Fruit fly (Drosophila melanogaster) whole organism, prepupa: ENCODE data around the gene Cdk1.

ENCODE experiments used
- Blimp-1 ChIP-seq: fragments of 200-800 bp; sonication (Bioruptor generic); optimal IDR thresholded peaks from 3 replicates; lab custom pipeline; 2017; ENCODE audit warnings: missing biosample characterization, missing genetic modification characterization, mild to moderate bottlenecking, moderate library complexity, missing genetic modification reagents
- CG10631 ChIP-seq: fragments of 200-800 bp; sonication (Bioruptor generic); optimal IDR thresholded peaks from 2 replicates; lab custom pipeline; 2016; ENCODE audit warnings: missing biosample characterization, missing genetic modification characterization
- CG10669 ChIP-seq: fragments of 200-800 bp; sonication (Bioruptor generic); optimal IDR thresholded peaks from 3 replicates; lab custom pipeline; 2018; ENCODE audit warnings: missing biosample characterization, mild to moderate bottlenecking, missing genetic modification characterization, moderate library complexity
- CG11294 ChIP-seq: fragments of 200-800 bp; sonication (Bioruptor generic); IDR thresholded peaks from 2 replicates; pipeline ENCODE4 v1.3.6; 2022; ENCODE audit warnings: missing biosample characterization, missing genetic modification characterization
- CG11762 ChIP-seq: fragments of 200-800 bp; sonication (Bioruptor generic); optimal IDR thresholded peaks from 3 replicates; lab custom pipeline; 2016; ENCODE audit warnings: missing biosample characterization, missing genetic modification characterization; ENCODE audit not compliant: insufficient read depth
- CG15336 ChIP-seq: fragments of 200-800 bp; sonication (Bioruptor generic); IDR thresholded peaks from 2 replicates; pipeline ENCODE4 v1.3.6; 2022; ENCODE audit warnings: missing biosample characterization, missing genetic modification characterization
- CG1621 ChIP-seq: fragments of 200-800 bp; sonication (Bioruptor generic); optimal IDR thresholded peaks from 3 replicates; lab custom pipeline; 2018; ENCODE audit warnings: missing biosample characterization, mild to moderate bottlenecking, missing genetic modification characterization
- CG16779 ChIP-seq: fragments of 200-800 bp; sonication (Bioruptor generic); optimal IDR thresholded peaks from 3 replicates; lab custom pipeline; 2017; ENCODE audit warnings: missing biosample characterization, mild to moderate bottlenecking, missing genetic modification characterization
- CG3032 ChIP-seq: fragments of 200-800 bp; optimal IDR thresholded peaks from 2 replicates; lab custom pipeline; 2019; ENCODE audit warnings: missing biosample characterization, mild to moderate bottlenecking, missing genetic modification characterization, moderate library complexity
- CG31627 ChIP-seq: fragments of 200-800 bp; sonication (Bioruptor generic); optimal IDR thresholded peaks from 3 replicates; lab custom pipeline; 2016; ENCODE audit warnings: missing biosample characterization, missing genetic modification characterization
- CG32006 ChIP-seq: fragments of 200-800 bp; sonication (Bioruptor generic); optimal IDR thresholded peaks from 3 replicates; lab custom pipeline; 2017; ENCODE audit warnings: missing biosample characterization, mild to moderate bottlenecking, missing genetic modification characterization
- CG34406 ChIP-seq: fragments of 200-800 bp; sonication (Bioruptor generic); optimal IDR thresholded peaks from 3 replicates; lab custom pipeline; 2016; ENCODE audit warnings: missing biosample characterization, missing genetic modification characterization
- CG3919 ChIP-seq: fragments of 200-800 bp; sonication (Bioruptor generic); optimal IDR thresholded peaks from 3 replicates; lab custom pipeline; 2016; ENCODE audit warnings: missing biosample characterization, missing genetic modification characterization
- CG4318 ChIP-seq: fragments of 200-800 bp; sonication (Bioruptor generic); optimal IDR thresholded peaks from 3 replicates; lab custom pipeline; 2017; ENCODE audit warnings: missing biosample characterization, mild to moderate bottlenecking, missing genetic modification characterization
- CG6163 ChIP-seq: fragments of 200-800 bp; sonication (Bioruptor generic); IDR thresholded peaks from 3 replicates; pipeline ENCODE4 v1.3.6; 2022; ENCODE audit warnings: missing biosample characterization, missing genetic modification characterization
- CG6792 ChIP-seq: fragments of 200-800 bp; sonication (Bioruptor generic); optimal IDR thresholded peaks from 3 replicates; lab custom pipeline; 2016; ENCODE audit warnings: missing biosample characterization, missing genetic modification characterization
- CG6808 ChIP-seq: fragments of 200-800 bp; sonication (Bioruptor generic); optimal IDR thresholded peaks from 3 replicates; lab custom pipeline; 2017; ENCODE audit warnings: missing biosample characterization, missing genetic modification characterization, mild to moderate bottlenecking, moderate library complexity, missing genetic modification reagents
- CG6854 ChIP-seq: fragments of 200-800 bp; sonication (Bioruptor generic); optimal IDR thresholded peaks from 2 replicates; lab custom pipeline; 2017; ENCODE audit warnings: missing biosample characterization, mild to moderate bottlenecking, missing genetic modification characterization
- CG7368 ChIP-seq: fragments of 200-800 bp; sonication (Bioruptor generic); optimal IDR thresholded peaks from 3 replicates; lab custom pipeline; 2016; ENCODE audit warnings: missing biosample characterization, missing genetic modification characterization
- CG8119 ChIP-seq: fragments of 200-800 bp; sonication (Bioruptor generic); IDR thresholded peaks from 3 replicates; pipeline ENCODE4 v1.3.6; 2022; ENCODE audit warnings: missing biosample characterization, missing genetic modification characterization
- CG8632 ChIP-seq: fragments of 200-800 bp; sonication (Bioruptor generic); optimal IDR thresholded peaks from 3 replicates; lab custom pipeline; 2016; ENCODE audit warnings: missing biosample characterization, missing genetic modification characterization
- CG9139 ChIP-seq: fragments of 200-800 bp; sonication (Bioruptor generic); optimal IDR thresholded peaks from 3 replicates; lab custom pipeline; 2017; ENCODE audit warnings: missing biosample characterization, mild to moderate bottlenecking, missing genetic modification characterization
- Eip75B ChIP-seq: fragments of 200-800 bp; sonication (Bioruptor generic); optimal IDR thresholded peaks from 3 replicates; lab custom pipeline; 2016; ENCODE audit warnings: missing biosample characterization, missing genetic modification characterization
- Eip78C ChIP-seq: fragments of 200-800 bp; sonication (Bioruptor generic); peaks from one replicate; lab custom pipeline; 2016; ENCODE audit warnings: missing biosample characterization, missing genetic modification characterization
- Eip93F ChIP-seq: fragments of 200-800 bp; sonication (Bioruptor generic); optimal IDR thresholded peaks from 2 replicates; lab custom pipeline; 2016; ENCODE audit warnings: missing biosample characterization, mild to moderate bottlenecking, missing genetic modification characterization
- Ets96B ChIP-seq: fragments of 200-800 bp; optimal IDR thresholded peaks from 2 replicates; lab custom pipeline; 2019; ENCODE audit warnings: missing biosample characterization, mild to moderate bottlenecking, missing genetic modification characterization, moderate library complexity
- Gug ChIP-seq: fragments of 200-800 bp; sonication (Bioruptor generic); IDR thresholded peaks from 2 replicates; pipeline ENCODE4 v1.3.6; 2022; ENCODE audit warnings: missing biosample characterization, missing genetic modification characterization
- Hr38 ChIP-seq: sonication (Bioruptor generic); optimal IDR thresholded peaks from 2 replicates; lab custom pipeline; 2016; ENCODE audit warnings: missing biosample characterization, missing genetic modification characterization
- Hr39 ChIP-seq: fragments of 200-800 bp; sonication (Bioruptor generic); optimal IDR thresholded peaks from 2 replicates; lab custom pipeline; 2016; ENCODE audit warnings: missing biosample characterization, missing genetic modification characterization
- Hr4 ChIP-seq: fragments of 200-800 bp; sonication (Bioruptor generic); optimal IDR thresholded peaks from 3 replicates; lab custom pipeline; 2016; ENCODE audit warnings: missing biosample characterization, missing genetic modification characterization
- Lpt ChIP-seq: fragments of 200-800 bp; sonication (Bioruptor generic); optimal IDR thresholded peaks from 3 replicates; lab custom pipeline; 2016; ENCODE audit warnings: missing biosample characterization, missing genetic modification characterization
- Met ChIP-seq: fragments of 200-800 bp; sonication (Bioruptor generic); optimal IDR thresholded peaks from 3 replicates; lab custom pipeline; 2016; ENCODE audit warnings: missing biosample characterization, missing genetic modification characterization
- OdsH ChIP-seq: fragments of 200-800 bp; sonication (Bioruptor generic); optimal IDR thresholded peaks from 3 replicates; lab custom pipeline; 2016; ENCODE audit warnings: missing biosample characterization, missing genetic modification characterization
- Smox ChIP-seq: fragments of 200-800 bp; sonication (Bioruptor generic); optimal IDR thresholded peaks from 3 replicates; lab custom pipeline; 2016; ENCODE audit warnings: missing biosample characterization, missing genetic modification characterization
- Sox102F ChIP-seq: fragments of 200-800 bp; sonication (Bioruptor generic); optimal IDR thresholded peaks from 2 replicates; lab custom pipeline; 2016; ENCODE audit warnings: missing biosample characterization, mild to moderate bottlenecking, missing genetic modification characterization
- Sox14 ChIP-seq: fragments of 200-800 bp; sonication (Bioruptor generic); optimal IDR thresholded peaks from 3 replicates; lab custom pipeline; 2016; ENCODE audit warnings: missing biosample characterization, missing genetic modification characterization
- Sox15 ChIP-seq: fragments of 200-800 bp; sonication (Bioruptor generic); optimal IDR thresholded peaks from 3 replicates; lab custom pipeline; 2016; ENCODE audit warnings: missing biosample characterization, missing genetic modification characterization
- achi ChIP-seq: fragments of 200-800 bp; sonication (Bioruptor generic); optimal IDR thresholded peaks from 3 replicates; lab custom pipeline; 2016; ENCODE audit warnings: missing biosample characterization, missing genetic modification characterization
- acj6 ChIP-seq: fragments of 200-800 bp; sonication (Bioruptor generic); optimal IDR thresholded peaks from 3 replicates; lab custom pipeline; 2016; ENCODE audit warnings: missing biosample characterization, missing genetic modification characterization
- cyc ChIP-seq: fragments of 200-800 bp; sonication (Bioruptor generic); optimal IDR thresholded peaks from 3 replicates; lab custom pipeline; 2016; ENCODE audit warnings: missing biosample characterization, missing genetic modification characterization
- dac ChIP-seq: fragments of 200-800 bp; sonication (Bioruptor generic); optimal IDR thresholded peaks from 2 replicates; lab custom pipeline; 2017; ENCODE audit warnings: missing biosample characterization, mild to moderate bottlenecking, missing genetic modification characterization
- dsx ChIP-seq: fragments of 200-800 bp; optimal IDR thresholded peaks from 3 replicates; lab custom pipeline; 2019; ENCODE audit warnings: missing biosample characterization, mild to moderate bottlenecking, missing genetic modification characterization, moderate library complexity; ENCODE audit not compliant: poor library complexity, severe bottlenecking
- eg ChIP-seq: fragments of 200-800 bp; sonication (Bioruptor generic); IDR thresholded peaks from 3 replicates; pipeline ENCODE4 v1.3.6; 2022; ENCODE audit warnings: missing biosample characterization, missing genetic modification characterization
- esn ChIP-seq: fragments of 200-800 bp; sonication (Bioruptor generic); optimal IDR thresholded peaks from 2 replicates; lab custom pipeline; 2016; ENCODE audit warnings: missing biosample characterization, mild to moderate bottlenecking, missing genetic modification characterization, moderate library complexity
- fd85E ChIP-seq: fragments of 200-800 bp; sonication (Bioruptor generic); optimal IDR thresholded peaks from 3 replicates; lab custom pipeline; 2016; ENCODE audit warnings: missing biosample characterization, missing genetic modification characterization
- fkh ChIP-seq: fragments of 200-800 bp; sonication (Bioruptor generic); optimal IDR thresholded peaks from 3 replicates; lab custom pipeline; 2017; ENCODE audit warnings: missing biosample characterization, mild to moderate bottlenecking, missing genetic modification characterization, moderate library complexity
- lz ChIP-seq: fragments of 200-800 bp; sonication (Bioruptor generic); optimal IDR thresholded peaks from 3 replicates; lab custom pipeline; 2016; ENCODE audit warnings: missing biosample characterization, missing genetic modification characterization
- pdm3 ChIP-seq: fragments of 200-800 bp; sonication (Bioruptor generic); optimal IDR thresholded peaks from 3 replicates; lab custom pipeline; 2016; ENCODE audit warnings: missing biosample characterization, missing genetic modification characterization
- salr ChIP-seq, 2 experiments: fragments of 200-800 bp; sonication (Bioruptor generic); optimal IDR thresholded peaks; 3 replicates each; lab custom pipeline; 2016 to 2018; ENCODE audit warnings: missing biosample characterization in 2 of 2, missing genetic modification characterization in 2 of 2, mild to moderate bottlenecking in 1 of 2
- spab ChIP-seq: fragments of 200-800 bp; sonication (Bioruptor generic); optimal IDR thresholded peaks from 2 replicates; lab custom pipeline; 2017; ENCODE audit warnings: missing biosample characterization, mild to moderate bottlenecking, missing genetic modification characterization, missing genetic modification reagents
- ss ChIP-seq, 2 experiments: fragments of 200-800 bp; sonication (Bioruptor generic); optimal IDR thresholded peaks; 2 replicates in 1 of 2; 3 replicates in 1 of 2; lab custom pipeline; 2017 to 2018; ENCODE audit warnings: mild to moderate bottlenecking in 2 of 2, missing biosample characterization in 2 of 2, missing genetic modification characterization in 2 of 2, moderate library complexity in 1 of 2
- svp ChIP-seq: fragments of 200-800 bp; sonication (Bioruptor generic); peaks from one replicate; lab custom pipeline; 2016; ENCODE audit warnings: missing biosample characterization, missing genetic modification characterization
- vri ChIP-seq: fragments of 200-800 bp; sonication (Bioruptor generic); optimal IDR thresholded peaks from 3 replicates; lab custom pipeline; 2016; ENCODE audit warnings: missing biosample characterization, mild to moderate bottlenecking, missing genetic modification characterization

The Cdk1 gene

dm6 chr2L:10341405-10341804 lies 44.7 kb downstream of the Cdk1 start, which contains the start of gene CG31715:
Gene CG31715 (plus strand): TSS chr2L:10341616.
- TF ChIP-seq Sox14 (peak; percentile 3), CG6808 (GFP tag; lab: Kevin White, UChicago) (no peak), Sox102F (GFP tag; lab: Kevin White, UChicago) (peak; percentile 50), Hr39 (GFP tag; lab: Kevin White, UChicago) (no peak), svp (GFP tag; lab: Kevin White, UChicago) (peak; percentile 58), CG34406 (GFP tag; lab: Kevin White, UChicago) (no peak), CG8119 (GFP tag; lab: Robert Waterston, UW) (no peak), Sox15 (GFP tag; lab: Kevin White, UChicago) (no peak), fd85E (GFP tag; lab: Kevin White, UChicago) (no peak), CG31627 (GFP tag; lab: Kevin White, UChicago) (no peak), Hr38 (GFP tag; lab: Kevin White, UChicago) (no peak), CG1621 (no peak), CG11762 (GFP tag; lab: Kevin White, UChicago) (no peak), esn (peak; percentile 29), Eip75B (GFP tag; lab: Kevin White, UChicago) (peak; percentile 38), acj6 (GFP tag; lab: Kevin White, UChicago) (peak; percentile 3), CG6792 (GFP tag; lab: Kevin White, UChicago) (no peak), ss (GFP tag; optimal IDR thresholded peaks at IDR 0.05; lab: Kevin White, UChicago) (no peak), Lpt (GFP tag; lab: Kevin White, UChicago) (no peak), Smox (GFP tag; lab: Kevin White, UChicago) (no peak), vri (GFP tag; lab: Kevin White, UChicago) (peak; percentile 35), Eip93F (GFP tag; lab: Kevin White, UChicago) (peak; percentile 17), CG9139 (no peak), cyc (no peak), CG3032 (tag; lab: Kevin White, UChicago) (no peak), spab (GFP tag; lab: Kevin White, UChicago) (no peak), Gug (GFP tag; lab: Robert Waterston, UW) (no peak), CG6854 (GFP tag; lab: Kevin White, UChicago) (no peak), CG15336 (GFP tag; lab: Robert Waterston, UW) (no peak; the same call in 1 of the 2 replicates), salr (GFP tag; optimal IDR thresholded peaks at IDR 0.05; lab: Kevin White, UChicago) (no peak), CG3919 (GFP tag; lab: Kevin White, UChicago) (no peak), achi (GFP tag; lab: Kevin White, UChicago) (peak; percentile 95), Ets96B (tag; lab: Kevin White, UChicago) (peak; percentile 26), OdsH (GFP tag; lab: Kevin White, UChicago) (no peak), CG6163 (GFP tag; lab: Robert Waterston, UW) (no peak), CG16779 (tag; lab: Kevin White, UChicago) (no peak), pdm3 (peak; percentile 23), CG11294 (GFP tag; lab: Robert Waterston, UW) (no peak), CG7368 (no peak), lz (no peak), fkh (GFP tag; lab: Kevin White, UChicago) (no peak), Blimp-1 (no peak), Met (GFP tag; lab: Kevin White, UChicago) (peak; percentile 13), dac (GFP tag; lab: Kevin White, UChicago) (no peak), CG8632 (GFP tag; lab: Kevin White, UChicago) (peak; percentile 25), CG10669 (no peak), CG4318 (GFP tag; lab: Kevin White, UChicago) (no peak), Hr4 (GFP tag; lab: Kevin White, UChicago) (peak; percentile 16), eg (GFP tag; lab: Robert Waterston, UW) (no peak), Eip78C (GFP tag; lab: Kevin White, UChicago) (no peak), dsx (GFP tag; lab: Kevin White, UChicago) (peak; percentile 27), CG10631 (GFP tag; lab: Kevin White, UChicago) (peak; percentile 10), CG32006 (GFP tag; lab: Kevin White, UChicago) (no peak)
